Worm (Caenorhabditis elegans): Measurements from ENCODE around the gene F54E2.9.

Gene F54E2.9

DNA sequence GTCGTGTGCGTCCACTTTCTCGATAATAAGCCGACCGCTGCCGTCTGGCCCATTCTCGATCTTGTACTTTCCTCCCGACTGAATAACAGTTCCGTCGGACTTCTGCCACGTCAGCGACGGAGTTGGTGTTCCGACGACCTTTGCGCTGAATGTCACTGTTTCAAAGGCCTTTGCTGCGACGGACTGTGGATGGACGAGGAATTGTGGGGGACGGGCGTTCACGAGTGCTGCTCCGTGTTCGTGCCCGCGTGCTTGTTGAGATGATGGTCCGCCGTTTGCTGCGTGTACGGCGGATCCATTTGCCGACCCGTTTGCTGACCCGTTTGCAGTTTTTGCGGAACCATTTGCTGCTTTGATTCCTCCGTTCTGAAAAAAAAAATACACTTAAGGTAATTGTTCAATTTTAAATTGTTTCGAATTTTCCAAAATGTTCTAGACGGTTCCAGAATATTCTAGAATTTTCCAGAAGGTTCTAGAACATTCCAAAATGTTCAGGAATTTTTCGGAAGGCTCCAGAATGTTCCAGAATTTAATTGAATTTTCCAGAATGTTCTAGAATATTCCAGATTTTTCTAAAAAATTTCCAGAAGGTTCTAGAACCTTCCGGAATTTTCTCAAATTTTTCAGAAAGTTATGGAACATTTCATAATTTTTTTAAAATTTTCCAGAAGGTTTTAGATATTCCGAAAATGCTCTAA, 14.5 kb downstream of the F54E2.9 start:
- no peak for TF ChIP-seq Y53G8AR.9 (GFP tag; conservative IDR thresholded peaks at IDR 0.05)
- 0 out of 2 replicates have a peak, but pooled peaks have one; percentile 24 for TF ChIP-seq lin-26 (GFP tag; IDR thresholded peaks at IDR 0.05)
- no peak for TF ChIP-seq athp-1 (tag; optimal IDR thresholded peaks at IDR 0.05)
- peak; percentile 60; the same call in 1 of the 2 replicates for TF ChIP-seq zfh-2 (GFP tag; conservative IDR thresholded peaks at IDR 0.05)
- TF ChIP-seq rpc-1 (optimal IDR thresholded peaks at IDR 0.05) = peak; percentile 31
- TF ChIP-seq rpc-1 (tag; optimal IDR thresholded peaks at IDR 0.05) = no peak
- peak; percentile 93 for TF ChIP-seq hsf-1 (GFP tag; IDR thresholded peaks at IDR 0.05)

DNA sequence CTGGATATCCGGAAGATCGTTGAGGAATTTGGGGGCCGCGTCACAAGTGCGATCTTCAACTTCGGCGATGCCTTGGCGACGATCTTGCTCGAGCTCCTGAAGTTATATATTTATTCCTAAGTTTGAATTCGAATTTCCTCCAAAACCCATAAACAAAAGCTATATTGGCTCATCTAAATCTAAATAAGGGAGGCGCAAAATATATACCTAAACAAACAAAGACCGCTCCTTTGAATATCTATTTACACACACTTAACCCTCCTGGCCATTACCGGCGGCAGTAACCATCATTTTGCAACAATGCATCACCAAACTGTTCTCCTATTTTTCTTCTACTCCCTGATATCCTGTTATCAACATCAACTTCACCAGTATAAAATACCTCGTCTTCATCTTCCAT, 17.8 kb downstream of the F54E2.9 start, which contains the start of gene F54E2.2:
Gene F54E2.2, plus strand, starts transcription at position 301 of the 400 bp plus-strand sequence.
- TF ChIP-seq repo-1 (tag; optimal IDR thresholded peaks at IDR 0.05) = no peak
- no peak for TF ChIP-seq unc-62 (GFP tag; optimal IDR thresholded peaks at IDR 0.05)
- no peak for TF ChIP-seq madf-8 (GFP tag; conservative IDR thresholded peaks at IDR 0.05)
- no peak for TF ChIP-seq Y53F4B.3 (GFP tag; IDR thresholded peaks at IDR 0.05)
- no peak for TF ChIP-seq F52B5.7 (tag; optimal IDR thresholded peaks at IDR 0.05)
- TF ChIP-seq F55B11.4 (tag; optimal IDR thresholded peaks at IDR 0.05; ENCODE audit: borderline replicate concordance, insufficient read depth) = no peak
- no peak for TF ChIP-seq zfh-2 (GFP tag; conservative IDR thresholded peaks at IDR 0.05)
- TF ChIP-seq him-1 (tag; optimal IDR thresholded peaks at IDR 0.05) = no peak
- no peak for TF ChIP-seq nfyb-1 (GFP tag; IDR thresholded peaks at IDR 0.05)
- no peak for TF ChIP-seq rpc-1 (optimal IDR thresholded peaks at IDR 0.05)
- no peak for TF ChIP-seq rpc-1 (tag; optimal IDR thresholded peaks at IDR 0.05)

DNA sequence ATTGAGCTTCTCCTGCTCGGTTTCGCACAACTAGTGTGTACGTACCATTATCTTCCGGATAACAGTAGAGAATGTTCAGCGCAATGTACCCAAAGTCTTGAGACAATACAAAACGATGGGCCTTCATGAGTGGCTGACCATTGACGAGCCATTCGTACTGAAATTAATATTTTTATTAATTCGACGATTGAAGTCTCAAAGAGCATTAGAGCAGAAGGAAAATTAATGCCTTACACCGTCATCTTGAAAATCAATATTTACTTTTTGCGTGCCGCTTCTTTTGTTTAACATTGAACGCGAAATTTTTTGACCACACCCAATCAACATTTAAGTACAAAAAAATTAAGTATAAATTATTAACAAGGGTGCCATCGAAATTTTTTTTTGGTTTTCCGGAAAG, 20.8 kb downstream of the F54E2.9 start:
- TF ChIP-seq F57A8.1 (GFP tag; optimal IDR thresholded peaks at IDR 0.05) (no peak), die-1 (tag; optimal IDR thresholded peaks at IDR 0.05) (no peak), nhr-80 (tag; optimal IDR thresholded peaks at IDR 0.05) (no peak), ceh-79 (tag; optimal IDR thresholded peaks at IDR 0.05) (no peak), F33H1.4 (GFP tag; IDR thresholded peaks at IDR 0.05) (no peak), Y56A3A.18 (GFP tag; IDR thresholded peaks at IDR 0.05) (no peak), unc-130 (GFP tag; optimal IDR thresholded peaks at IDR 0.05) (no peak), rec-8 (tag; optimal IDR thresholded peaks at IDR 0.05) (no peak)

DNA sequence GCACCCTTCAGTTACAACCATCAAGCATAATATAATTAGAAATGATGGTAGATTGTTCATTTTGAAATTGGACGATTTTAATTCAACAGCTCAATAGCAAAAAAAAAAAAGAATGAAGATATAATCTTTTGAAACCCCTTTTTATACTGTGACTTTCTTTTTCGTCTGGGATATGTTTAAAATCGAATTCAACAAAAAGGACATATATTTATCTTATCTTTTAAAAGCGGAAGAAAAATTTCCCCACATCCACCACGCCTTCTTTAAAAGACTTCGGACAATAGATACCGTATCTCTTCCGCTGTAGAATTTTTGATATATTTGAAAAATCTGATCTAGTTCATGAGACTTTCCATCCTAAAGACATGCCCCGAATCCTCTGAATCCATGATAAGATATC, 33.0 kb downstream of the F54E2.9 start, which contains the start of gene R05D8.11:
Gene R05D8.11, minus strand, starts transcription at position 101 of the 400 bp plus-strand sequence.
- TF ChIP-seq nhr-80 (tag; optimal IDR thresholded peaks at IDR 0.05) (no peak), fkh-3 (tag; optimal IDR thresholded peaks at IDR 0.05) (no peak), repo-1 (tag; optimal IDR thresholded peaks at IDR 0.05) (no peak), rec-8 (tag; optimal IDR thresholded peaks at IDR 0.05) (no peak), hmg-20 (GFP tag; IDR thresholded peaks at IDR 0.05) (no peak), T07F8.4 (tag; optimal IDR thresholded peaks at IDR 0.05) (no peak)

DNA sequence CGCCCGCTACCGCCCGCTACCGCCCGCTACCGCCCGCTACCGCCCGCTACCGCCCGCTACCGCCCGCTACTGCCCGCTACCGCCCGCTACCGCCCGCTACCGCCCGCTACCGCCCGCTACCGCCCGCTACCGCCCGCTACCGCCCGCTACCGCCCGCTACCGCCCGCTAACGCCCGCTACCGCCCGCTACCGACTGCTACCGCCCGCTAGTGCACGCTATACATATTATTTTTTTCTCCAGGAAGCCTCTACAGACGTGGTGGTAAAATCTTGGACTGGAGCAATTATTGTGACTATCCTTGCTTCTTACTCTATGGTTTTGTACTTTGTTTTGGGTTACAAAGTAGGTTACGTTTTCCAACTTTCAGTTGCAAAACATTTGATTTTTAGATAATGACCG, 35.3 kb downstream of the F54E2.9 start:
- TF ChIP-seq egrh-3 (GFP tag; IDR thresholded peaks at IDR 0.05) = peak; percentile 84

DNA sequence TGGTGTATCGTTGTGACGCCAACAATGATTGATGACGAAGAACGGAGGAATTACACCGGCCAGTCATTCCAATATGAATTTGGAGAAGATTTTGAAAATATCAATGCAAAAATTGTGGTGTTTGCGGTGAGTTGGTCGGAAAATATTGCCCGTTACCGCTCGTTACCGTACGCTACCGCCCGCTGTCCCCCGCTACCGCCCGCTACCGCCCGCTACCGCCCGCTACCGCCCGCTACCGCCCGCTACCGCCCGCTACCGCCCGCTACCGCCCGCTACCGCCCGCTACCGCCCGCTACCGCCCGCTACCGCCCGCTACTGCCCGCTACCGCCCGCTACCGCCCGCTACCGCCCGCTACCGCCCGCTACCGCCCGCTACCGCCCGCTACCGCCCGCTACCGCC, 36.4 kb downstream of the F54E2.9 start:
- TF ChIP-seq egrh-3 (GFP tag; IDR thresholded peaks at IDR 0.05) = peak; percentile 91

DNA sequence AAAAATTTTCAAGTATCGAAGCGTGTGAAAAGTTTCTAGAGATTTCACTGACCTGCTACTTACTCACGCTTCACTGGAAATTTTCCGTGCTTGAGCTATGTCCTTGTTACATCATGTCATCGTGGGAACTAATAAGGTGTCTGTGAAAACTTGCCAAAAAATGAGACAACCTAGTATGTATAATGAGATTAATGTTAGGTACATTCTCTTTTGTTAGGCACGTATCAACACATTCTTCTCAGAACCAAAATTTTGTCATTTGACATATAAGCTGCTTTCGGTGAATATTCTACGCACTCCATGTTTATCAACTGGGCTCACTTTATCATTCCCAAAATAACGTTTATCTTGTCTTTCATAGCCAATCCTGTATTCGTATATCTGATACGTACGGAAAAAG, 39.7 kb downstream of the F54E2.9 start, which contains the start of gene srj-18:
Gene srj-18, plus strand, starts transcription at position 301 of the 400 bp plus-strand sequence.
- TF ChIP-seq B0019.2 (GFP tag; conservative IDR thresholded peaks at IDR 0.05) = no peak
- TF ChIP-seq dox-1 (GFP tag; IDR thresholded peaks at IDR 0.05) = no peak
- TF ChIP-seq chd-7 (tag; optimal IDR thresholded peaks at IDR 0.05) = no peak
- no peak for TF ChIP-seq ccch-3 (GFP tag; optimal IDR thresholded peaks at IDR 0.05)
- no peak for TF ChIP-seq atf-7 (tag; optimal IDR thresholded peaks at IDR 0.05)
- no peak for TF ChIP-seq tlf-1 (GFP tag; optimal IDR thresholded peaks at IDR 0.05)
- no peak for TF ChIP-seq mxl-1 (tag; optimal IDR thresholded peaks at IDR 0.05)
- no peak for TF ChIP-seq rpc-1 (optimal IDR thresholded peaks at IDR 0.05)
- TF ChIP-seq rpc-1 (tag; optimal IDR thresholded peaks at IDR 0.05) = no peak
- TF ChIP-seq F23B12.7 (tag; optimal IDR thresholded peaks at IDR 0.05; ENCODE audit: insufficient read depth) = no peak
- TF ChIP-seq hrde-1 (tag; optimal IDR thresholded peaks at IDR 0.05; ENCODE audit: borderline replicate concordance) = no peak
- TF ChIP-seq bed-2 (GFP tag; IDR thresholded peaks at IDR 0.05) = no peak
- no peak for TF ChIP-seq nfyb-1 (GFP tag; IDR thresholded peaks at IDR 0.05)
- TF ChIP-seq lir-1 (GFP tag; conservative IDR thresholded peaks at IDR 0.05) = no peak
